Worm (Caenorhabditis elegans): Measurements from ENCODE around the gene R04B5.7.

R04B5.7 gene

ce11 chrV:10080905-10081304 lies 9.5 kb downstream of the R04B5.7 start:
- TF ChIP-seq nhr-25 (tag; optimal IDR thresholded peaks at IDR 0.05) (no peak), nhr-129 (tag; optimal IDR thresholded peaks at IDR 0.05) (no peak), unc-39 (tag; optimal IDR thresholded peaks at IDR 0.05) (no peak), unc-62 (GFP tag; optimal IDR thresholded peaks at IDR 0.05) (no peak), nhr-21 (tag; optimal IDR thresholded peaks at IDR 0.05) (no peak), lin-13 (GFP tag; optimal IDR thresholded peaks at IDR 0.05) (no peak), nhr-6 (tag; optimal IDR thresholded peaks at IDR 0.05) (no peak), dmd-4 (tag; optimal IDR thresholded peaks at IDR 0.05) (no peak)

DNA sequence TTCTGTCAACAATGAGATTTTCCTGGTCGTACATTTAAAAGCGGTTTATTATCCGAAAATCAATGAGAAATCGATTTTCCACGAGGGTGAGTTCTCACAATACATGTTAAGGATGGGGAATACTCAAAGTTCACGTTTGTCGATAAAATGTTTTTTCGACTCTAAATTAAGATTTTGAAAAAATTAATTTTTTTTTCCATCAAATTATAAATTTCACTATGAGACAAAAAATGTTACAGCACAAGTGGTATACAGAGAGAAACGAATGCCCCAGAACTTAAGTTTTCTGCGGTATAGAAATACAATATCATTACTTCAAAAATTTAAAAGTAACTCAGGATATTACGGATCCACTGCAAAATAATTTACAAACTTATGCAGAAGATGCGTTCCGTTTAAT lies 12.1 kb downstream of the R04B5.7 start, which contains the start of gene R04B5.1:
Gene R04B5.1 (minus strand): TSS at position 101 of the 400 bp plus-strand sequence.
- no peak for TF ChIP-seq elt-3 (tag; optimal IDR thresholded peaks at IDR 0.05)

DNA sequence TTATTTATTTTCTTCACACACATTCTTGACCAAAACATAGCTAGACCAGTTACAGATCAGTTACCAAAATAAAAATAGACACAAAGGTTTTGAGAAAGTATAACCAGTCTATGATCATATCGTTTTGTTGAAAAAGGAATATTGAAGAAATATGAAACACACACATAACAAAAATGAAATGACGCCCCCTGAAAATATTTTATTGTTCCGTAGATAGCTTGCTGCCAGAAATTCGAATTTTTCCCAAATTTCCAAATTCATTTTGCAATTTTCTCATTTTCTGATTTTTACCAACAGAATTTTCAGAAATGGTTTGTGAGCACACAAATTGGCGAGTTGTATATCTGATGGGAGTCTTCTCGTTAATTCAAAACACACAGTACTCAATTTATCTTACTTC lies 14.9 kb downstream of the R04B5.7 start, which contains the start of gene F57A8.7:
Gene F57A8.7 (plus strand): TSS at position 301 of the 400 bp plus-strand sequence.
- no peak for TF ChIP-seq sma-9 (GFP tag; optimal IDR thresholded peaks at IDR 0.05)
- TF ChIP-seq sma-9 (tag; optimal IDR thresholded peaks at IDR 0.05): no peak
- TF ChIP-seq aly-2 (tag; optimal IDR thresholded peaks at IDR 0.05): no peak
- TF ChIP-seq nhr-11 (tag; optimal IDR thresholded peaks at IDR 0.05): no peak
- no peak for TF ChIP-seq unc-55 (GFP tag; optimal IDR thresholded peaks at IDR 0.05)
- TF ChIP-seq nhr-23 (tag; optimal IDR thresholded peaks at IDR 0.05): no peak
- TF ChIP-seq nhr-21 (tag; optimal IDR thresholded peaks at IDR 0.05): no peak
- TF ChIP-seq ztf-11 (tag; optimal IDR thresholded peaks at IDR 0.05): no peak
- TF ChIP-seq lin-11 (tag; optimal IDR thresholded peaks at IDR 0.05): no peak

- TF ChIP-seq Y55F3AM.14 (GFP tag; optimal IDR thresholded peaks at IDR 0.05): no peak
- no peak for TF ChIP-seq sma-9 (GFP tag; optimal IDR thresholded peaks at IDR 0.05)
- no peak for TF ChIP-seq sma-9 (tag; optimal IDR thresholded peaks at IDR 0.05)
- TF ChIP-seq C34F6.9 (tag; optimal IDR thresholded peaks at IDR 0.05): no peak
- no peak for TF ChIP-seq skn-1 (tag; optimal IDR thresholded peaks at IDR 0.05)
- no peak for TF ChIP-seq aly-2 (tag; optimal IDR thresholded peaks at IDR 0.05)
- TF ChIP-seq unc-62 (GFP tag; optimal IDR thresholded peaks at IDR 0.05): no peak
- no peak for TF ChIP-seq ztf-11 (tag; optimal IDR thresholded peaks at IDR 0.05)
- no peak for TF ChIP-seq ZK546.5 (tag; optimal IDR thresholded peaks at IDR 0.05)
- TF ChIP-seq ztf-1 (GFP tag; conservative IDR thresholded peaks at IDR 0.05): no peak
Measured at ce11 chrV:10073793-10074192, 16.6 kb downstream of the R04B5.7 start, which contains the start of gene F57A8.6. Gene F57A8.6, minus strand, starts transcription at chrV:10073893.

DNA sequence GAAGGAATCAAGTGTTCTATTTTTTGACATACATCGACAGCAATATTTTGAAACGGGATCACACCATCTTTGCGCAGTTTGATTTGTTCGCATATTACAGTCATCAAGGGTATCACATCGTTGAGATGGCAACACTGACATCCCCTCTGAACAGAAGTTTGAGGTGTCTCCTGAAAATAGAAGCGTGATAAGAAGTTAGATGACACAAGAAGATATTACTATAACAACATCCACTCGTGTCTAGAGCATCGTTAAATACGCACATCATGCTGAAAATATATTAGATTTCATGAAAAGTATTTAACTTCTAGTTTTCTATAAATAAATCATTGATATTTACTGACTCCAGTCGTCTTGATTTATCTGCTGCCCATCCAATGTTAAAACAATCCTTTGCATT lies 17.6 kb downstream of the R04B5.7 start:
- TF ChIP-seq R02D3.7 (tag; optimal IDR thresholded peaks at IDR 0.05): no peak
- TF ChIP-seq zag-1 (tag; optimal IDR thresholded peaks at IDR 0.05): no peak
- TF ChIP-seq elt-1 (tag; optimal IDR thresholded peaks at IDR 0.05): no peak
- TF ChIP-seq mab-5 (tag; optimal IDR thresholded peaks at IDR 0.05): no peak
- no peak for TF ChIP-seq ama-1 (optimal IDR thresholded peaks at IDR 0.05)
- no peak for TF ChIP-seq gmeb-1 (tag; optimal IDR thresholded peaks at IDR 0.05)
- no peak for TF ChIP-seq ZK546.5 (tag; optimal IDR thresholded peaks at IDR 0.05)
- TF ChIP-seq nhr-237 (tag; optimal IDR thresholded peaks at IDR 0.05): no peak
- no peak for TF ChIP-seq lin-39 (tag; optimal IDR thresholded peaks at IDR 0.05)
- TF ChIP-seq ztf-1 (GFP tag; conservative IDR thresholded peaks at IDR 0.05): no peak
- no peak for TF ChIP-seq unc-55 (GFP tag; optimal IDR thresholded peaks at IDR 0.05)
- TF ChIP-seq lin-11 (tag; optimal IDR thresholded peaks at IDR 0.05): no peak
- no peak for TF ChIP-seq nhr-21 (tag; optimal IDR thresholded peaks at IDR 0.05)
- TF ChIP-seq sma-3 (GFP tag; optimal IDR thresholded peaks at IDR 0.05): no peak
- no peak for TF ChIP-seq fos-1 (tag; optimal IDR thresholded peaks at IDR 0.05)
- TF ChIP-seq ceh-82 (tag; optimal IDR thresholded peaks at IDR 0.05): no peak
- no peak for TF ChIP-seq ztf-11 (tag; optimal IDR thresholded peaks at IDR 0.05)
- TF ChIP-seq nhr-10 (tag; optimal IDR thresholded peaks at IDR 0.05): no peak
- TF ChIP-seq alr-1 (tag; optimal IDR thresholded peaks at IDR 0.05): no peak

ce11 chrV:10070541-10070940 lies 19.8 kb downstream of the R04B5.7 start, which contains the start of gene nhr-192:
Gene nhr-192, minus strand, starts transcription at chrV:10070641.
- TF ChIP-seq nhr-10 (tag; optimal IDR thresholded peaks at IDR 0.05) (no peak), nhr-25 (tag; optimal IDR thresholded peaks at IDR 0.05) (no peak), mab-5 (tag; optimal IDR thresholded peaks at IDR 0.05) (no peak), ceh-16 (tag; optimal IDR thresholded peaks at IDR 0.05) (no peak), snpc-4 (tag; optimal IDR thresholded peaks at IDR 0.05) (no peak), nhr-129 (tag; optimal IDR thresholded peaks at IDR 0.05) (no peak), C34F6.9 (tag; optimal IDR thresholded peaks at IDR 0.05) (no peak), unc-55 (GFP tag; optimal IDR thresholded peaks at IDR 0.05) (no peak), gmeb-1 (tag; optimal IDR thresholded peaks at IDR 0.05) (no peak)
